Fruit fly (Drosophila melanogaster): Measurements from ENCODE around the gene Prps.
A peak's percentile ranks its signal among the peaks of the same experiment; 100 is the strongest.

Prps gene

DNA sequence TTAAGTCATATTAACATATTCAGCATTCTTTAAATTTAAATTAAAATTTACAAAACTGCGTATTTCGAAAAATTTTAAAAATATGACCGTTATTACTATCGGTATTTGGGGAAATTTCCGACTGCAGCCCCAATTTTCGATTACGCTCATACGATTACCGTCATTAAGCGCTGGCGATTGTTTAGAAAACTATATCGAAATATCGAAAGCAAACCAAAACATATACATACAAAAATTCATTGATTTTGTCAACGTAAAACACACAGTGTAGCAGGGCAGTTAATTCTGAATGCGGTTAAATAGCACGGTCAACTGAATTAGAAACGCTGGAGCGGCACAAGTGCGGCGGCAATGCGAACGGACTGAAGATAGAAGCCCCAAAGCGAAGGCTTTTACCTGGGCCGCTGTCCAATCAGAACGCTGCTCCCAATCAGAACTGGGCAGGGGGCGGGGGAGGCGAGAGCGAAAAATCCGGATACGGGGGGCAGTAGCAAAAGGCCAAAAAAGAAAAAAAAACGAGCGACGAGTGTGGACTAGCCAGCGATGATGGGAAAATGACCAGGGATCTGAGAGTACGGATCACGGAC, 7.8 kb upstream of the Prps start, which contains the start of gene CG16711 (continued):
- TF ChIP-seq CG15479 (GFP tag; optimal IDR thresholded peaks at IDR 0.05): no peak
- TF ChIP-seq twi (tag; optimal IDR thresholded peaks at IDR 0.05): no peak
- TF ChIP-seq Atf6 (GFP tag; IDR thresholded peaks at IDR 0.05): no peak
- TF ChIP-seq sens (GFP tag): peak; percentile 86
- TF ChIP-seq Dref (GFP tag; IDR thresholded peaks at IDR 0.05): peak; percentile 92
- TF ChIP-seq Xrp1 (GFP tag; IDR thresholded peaks at IDR 0.05): no peak
- TF ChIP-seq CG17802 (tag; optimal IDR thresholded peaks at IDR 0.05): no peak
- no peak for TF ChIP-seq CG11504 (tag; optimal IDR thresholded peaks at IDR 0.05)
- no peak for TF ChIP-seq CG4360 (GFP tag; IDR thresholded peaks at IDR 0.05)
- TF ChIP-seq unpg (GFP tag; optimal IDR thresholded peaks at IDR 0.05): no peak
- TF ChIP-seq bigmax (GFP tag; optimal IDR thresholded peaks at IDR 0.05): no peak
- no peak for TF ChIP-seq sqz (GFP tag; optimal IDR thresholded peaks at IDR 0.05)
- TF ChIP-seq fd96Cb (tag; optimal IDR thresholded peaks at IDR 0.05): no peak
- TF ChIP-seq CG17829 (tag; optimal IDR thresholded peaks at IDR 0.05): peak; percentile 17
- TF ChIP-seq CG8765 (GFP tag; IDR thresholded peaks at IDR 0.05): no peak
- TF ChIP-seq CG15269 (tag; optimal IDR thresholded peaks at IDR 0.05): no peak
- TF ChIP-seq klu (GFP tag; IDR thresholded peaks at IDR 0.05): no peak
- TF ChIP-seq CG34376 (GFP tag; optimal IDR thresholded peaks at IDR 0.05): no peak
- no peak for TF ChIP-seq CG9817 (tag; optimal IDR thresholded peaks at IDR 0.05)
- no peak for TF ChIP-seq schlank (tag; optimal IDR thresholded peaks at IDR 0.05)
- no peak for TF ChIP-seq shn (GFP tag; optimal IDR thresholded peaks at IDR 0.05)
- TF ChIP-seq Sin3A (optimal IDR thresholded peaks at IDR 0.05): peak; percentile 9
- TF ChIP-seq CG31441 (GFP tag; IDR thresholded peaks at IDR 0.05): no peak
- TF ChIP-seq Doc2 (GFP tag; IDR thresholded peaks at IDR 0.05): no peak
- no peak for TF ChIP-seq Aef1 (GFP tag; IDR thresholded peaks at IDR 0.05)
- TF ChIP-seq CG4282 (GFP tag; optimal IDR thresholded peaks at IDR 0.05): no peak
- TF ChIP-seq Sry-δ (GFP tag; optimal IDR thresholded peaks at IDR 0.05): peak; percentile 76
- TF ChIP-seq chif (GFP tag; optimal IDR thresholded peaks at IDR 0.05): no peak
- peak; percentile 92 for TF ChIP-seq Scr (GFP tag; IDR thresholded peaks at IDR 0.05; ENCODE audit: partially characterized antibody)
- no peak for TF ChIP-seq CrebB (tag; optimal IDR thresholded peaks at IDR 0.05)
- TF ChIP-seq Ets97D (GFP tag; optimal IDR thresholded peaks at IDR 0.05): peak; percentile 48
- TF ChIP-seq HLH4C (GFP tag; IDR thresholded peaks at IDR 0.05; ENCODE audit: partially characterized antibody): peak; percentile 96
- peak; percentile 95 for TF ChIP-seq Nf-YB (GFP tag; optimal IDR thresholded peaks at IDR 0.05)
- TF ChIP-seq Tbp (GFP tag; optimal IDR thresholded peaks at IDR 0.05): no peak
- no peak for TF ChIP-seq Fer3 (tag; optimal IDR thresholded peaks at IDR 0.05)
- TF ChIP-seq CG11695 (GFP tag; IDR thresholded peaks at IDR 0.05): no peak
- TF ChIP-seq CG3281 (GFP tag; optimal IDR thresholded peaks at IDR 0.05): no peak
- TF ChIP-seq ro (GFP tag; IDR thresholded peaks at IDR 0.05): no peak
- TF ChIP-seq Sox100B (GFP tag; optimal IDR thresholded peaks at IDR 0.05): no peak
- no peak for TF ChIP-seq pum (GFP tag; optimal IDR thresholded peaks at IDR 0.05)
- no peak for TF ChIP-seq lilli (GFP tag; optimal IDR thresholded peaks at IDR 0.05)
- no peak for TF ChIP-seq CG6854 (GFP tag; optimal IDR thresholded peaks at IDR 0.05)
- no peak for TF ChIP-seq CG8281 (tag; optimal IDR thresholded peaks at IDR 0.05)
- no peak for TF ChIP-seq gce (GFP tag; IDR thresholded peaks at IDR 0.05)
- no peak for TF ChIP-seq CG3838 (GFP tag; optimal IDR thresholded peaks at IDR 0.05)
- no peak for TF ChIP-seq Dbx (GFP tag; IDR thresholded peaks at IDR 0.05)
- TF ChIP-seq CG3726 (GFP tag; IDR thresholded peaks at IDR 0.05): no peak
- no peak for TF ChIP-seq HmgD (GFP tag; optimal IDR thresholded peaks at IDR 0.05)
- no peak for TF ChIP-seq Six4 (GFP tag; optimal IDR thresholded peaks at IDR 0.05)
- no peak for TF ChIP-seq bowl (GFP tag; IDR thresholded peaks at IDR 0.05)
- TF ChIP-seq CG30403 (GFP tag; optimal IDR thresholded peaks at IDR 0.05): no peak
- no peak for TF ChIP-seq CG2889 (GFP tag; IDR thresholded peaks at IDR 0.05)
- TF ChIP-seq sr (GFP tag; IDR thresholded peaks at IDR 0.05): no peak

All from whole organism, embryonic.